Fruit fly (Drosophila melanogaster): Measurements from ENCODE around the gene CG31673.

Gene CG31673

dm6 chr2L:20805624-20806339, 23.6 kb upstream of the CG31673 start (continued):
- TF ChIP-seq Mad (GFP tag; optimal IDR thresholded peaks at IDR 0.05) (peak; percentile 90), usp (GFP tag; optimal IDR thresholded peaks at IDR 0.05) (no peak), CG11695 (GFP tag; IDR thresholded peaks at IDR 0.05) (peak; percentile 95), CG33557 (GFP tag; optimal IDR thresholded peaks at IDR 0.05) (peak; percentile 78), CG3281 (GFP tag; optimal IDR thresholded peaks at IDR 0.05) (peak; percentile 96), disco-r (GFP tag; optimal IDR thresholded peaks at IDR 0.05) (peak; percentile 36), psq (GFP tag; optimal IDR thresholded peaks at IDR 0.05) (peak; percentile 85), kah (GFP tag; optimal IDR thresholded peaks at IDR 0.05) (peak; percentile 89), CG3847 (GFP tag; IDR thresholded peaks at IDR 0.05) (peak; percentile 95), ham (GFP tag; IDR thresholded peaks at IDR 0.05) (peak; percentile 88), lbe (GFP tag; optimal IDR thresholded peaks at IDR 0.05) (peak; percentile 18), Aef1 (GFP tag; IDR thresholded peaks at IDR 0.05) (peak; percentile 93), scrt (GFP tag; optimal IDR thresholded peaks at IDR 0.05) (peak; percentile 89), lmd (GFP tag; IDR thresholded peaks at IDR 0.05) (peak; percentile 96), CG43689 (GFP tag; IDR thresholded peaks at IDR 0.05) (peak; percentile 93), CHES-1-like (GFP tag; optimal IDR thresholded peaks at IDR 0.05) (peak; percentile 71), tx (GFP tag; optimal IDR thresholded peaks at IDR 0.05) (peak; percentile 76), Dp (GFP tag; optimal IDR thresholded peaks at IDR 0.05) (peak; percentile 12), CG14860 (GFP tag; IDR thresholded peaks at IDR 0.05; ENCODE audit: partially characterized antibody) (peak; percentile 87), salm (tag; optimal IDR thresholded peaks at IDR 0.05) (peak; percentile 92), Bteb2 (GFP tag; optimal IDR thresholded peaks at IDR 0.05) (peak; percentile 90), CG2120 (GFP tag; optimal IDR thresholded peaks at IDR 0.05) (peak; percentile 96), Hmx (GFP tag; optimal IDR thresholded peaks at IDR 0.05) (no peak), Elba2 (GFP tag; optimal IDR thresholded peaks at IDR 0.05) (peak; percentile 18), Max (GFP tag; optimal IDR thresholded peaks at IDR 0.05) (peak; percentile 88), CG6175 (GFP tag; IDR thresholded peaks at IDR 0.05) (peak; percentile 86), Neu2 (GFP tag; optimal IDR thresholded peaks at IDR 0.05; ENCODE audit: borderline replicate concordance) (no peak), br (optimal IDR thresholded peaks at IDR 0.05) (no peak), fd64A (GFP tag; optimal IDR thresholded peaks at IDR 0.05) (peak; percentile 84), trem (tag; optimal IDR thresholded peaks at IDR 0.05) (peak; percentile 86), jumu (GFP tag; optimal IDR thresholded peaks at IDR 0.05) (peak; percentile 69), Taf1 (GFP tag; IDR thresholded peaks at IDR 0.05) (peak; percentile 85), CG4404 (GFP tag; IDR thresholded peaks at IDR 0.05) (peak; percentile 89), CG18764 (GFP tag; optimal IDR thresholded peaks at IDR 0.05) (peak; percentile 88), CoRest (tag; optimal IDR thresholded peaks at IDR 0.05) (peak; percentile 97), tll (GFP tag; optimal IDR thresholded peaks at IDR 0.05) (no peak), Drgx (GFP tag; IDR thresholded peaks at IDR 0.05) (peak; percentile 82), cg (GFP tag; optimal IDR thresholded peaks at IDR 0.05) (no peak), Dbx (GFP tag; IDR thresholded peaks at IDR 0.05) (peak; percentile 96), CG32772 (GFP tag; IDR thresholded peaks at IDR 0.05) (peak; percentile 94), mirr (GFP tag; optimal IDR thresholded peaks at IDR 0.05) (peak; percentile 80), Atf6 (GFP tag; IDR thresholded peaks at IDR 0.05) (peak; percentile 98), CG4424 (GFP tag; optimal IDR thresholded peaks at IDR 0.05) (peak; percentile 95), wdn (GFP tag; IDR thresholded peaks at IDR 0.05) (peak; percentile 92), PHDP (tag; optimal IDR thresholded peaks at IDR 0.05) (peak; percentile 97), CG17829 (tag; optimal IDR thresholded peaks at IDR 0.05) (peak; percentile 96), nau (GFP tag; optimal IDR thresholded peaks at IDR 0.05) (peak; percentile 92), Lpt (GFP tag; optimal IDR thresholded peaks at IDR 0.05) (no peak), bbx (GFP tag; IDR thresholded peaks at IDR 0.05; ENCODE audit: partially characterized antibody) (peak; percentile 63; the same call in 1 of the 2 replicates), CG30020 (tag; optimal IDR thresholded peaks at IDR 0.05) (peak; percentile 69), tio (GFP tag; optimal IDR thresholded peaks at IDR 0.05) (peak; percentile 94)

Data from whole organism, embryonic.